Worm (Caenorhabditis elegans) whole organism, midembryonic: ENCODE measurements around the gene sre-14.

Source experiments
- T22C8.4 ChIP-seq: fragments of 200-800 bp; sonication (Bioruptor generic); IDR thresholded peaks from 2 replicates; pipeline ENCODE4 v1.3.6; 2022; ENCODE audit warnings: missing genetic modification characterization, missing compliant biosample characterization
- cog-1 ChIP-seq: sonication (generic microtip); optimal IDR thresholded peaks from 2 replicates; lab custom pipeline; 2016; ENCODE audit warnings: missing genetic modification characterization, missing compliant biosample characterization
- flt-1 ChIP-seq: fragments of 200-800 bp; sonication (Bioruptor generic); IDR thresholded peaks from 2 replicates; pipeline ENCODE4 v1.3.6; 2022; ENCODE audit warnings: missing genetic modification characterization, missing compliant biosample characterization
- klf-2 ChIP-seq: fragments of 200-800 bp; sonication (Bioruptor generic); conservative IDR thresholded peaks from 2 replicates; pipeline ENCODE4 v1.3.6; 2022; ENCODE audit warnings: missing genetic modification reagents, missing genetic modification characterization, missing compliant biosample characterization
- med-1 ChIP-seq: sonication (generic microtip); optimal IDR thresholded peaks from 2 replicates; lab custom pipeline; 2017; ENCODE audit warnings: missing genetic modification characterization, mild to moderate bottlenecking, missing compliant biosample characterization, antibody characterized with exemption, missing genetic modification reagents; ENCODE audit not compliant: insufficient read depth
- ref-1 ChIP-seq: fragments of 200-800 bp; sonication (Bioruptor generic); conservative IDR thresholded peaks from 2 replicates; pipeline ENCODE4 v1.3.6; 2022; ENCODE audit warnings: missing genetic modification reagents, missing genetic modification characterization, missing compliant biosample characterization
- tab-1 ChIP-seq: fragments of 200-800 bp; sonication (Bioruptor generic); IDR thresholded peaks from 2 replicates; pipeline ENCODE4 v1.3.6; 2022; ENCODE audit warnings: missing genetic modification characterization, missing compliant biosample characterization
- ztf-23 ChIP-seq: fragments of 200-800 bp; sonication (Bioruptor generic); IDR thresholded peaks from 2 replicates; pipeline ENCODE4 v1.3.6; 2022; ENCODE audit warnings: missing genetic modification reagents, missing genetic modification characterization, missing compliant biosample characterization
- ztf-29 ChIP-seq: fragments of 200-800 bp; sonication (Bioruptor generic); IDR thresholded peaks from 2 replicates; pipeline ENCODE4 v1.3.6; 2022; ENCODE audit warnings: missing genetic modification reagents, missing genetic modification characterization, missing compliant biosample characterization

Gene sre-14

DNA sequence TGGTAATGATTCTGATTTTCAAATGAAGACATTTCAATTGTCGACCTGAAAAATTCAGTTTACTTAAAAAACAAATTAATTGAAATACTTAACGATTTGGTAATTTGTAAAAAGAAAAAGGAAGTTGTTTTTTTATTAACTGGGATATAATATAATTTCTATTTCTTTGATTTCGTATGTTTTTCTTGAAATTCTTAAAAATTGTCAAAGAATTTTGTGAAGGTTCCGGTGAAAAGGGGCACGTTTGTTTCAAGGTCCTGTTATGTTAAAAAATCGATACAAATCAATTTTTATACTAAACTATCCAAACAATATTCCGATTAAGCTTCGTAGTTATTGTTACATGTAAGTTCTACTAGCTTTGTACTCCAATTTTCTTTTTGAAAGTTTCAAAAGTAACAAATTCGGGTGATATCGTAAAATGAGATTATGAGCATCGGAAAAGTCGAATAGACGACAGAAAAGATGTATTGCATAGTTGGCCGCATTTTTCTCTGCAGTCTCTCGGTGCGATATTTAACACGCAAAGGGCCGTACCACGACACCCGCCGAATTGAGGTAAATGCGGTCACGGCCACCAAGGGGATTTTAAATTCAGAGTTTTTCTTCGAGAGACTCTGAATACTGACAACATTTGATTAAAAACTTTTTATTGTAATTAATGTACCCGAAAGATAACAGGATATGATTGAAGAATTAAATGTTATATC lies 1.9 kb downstream of the sre-14 start, which contains the start of gene Y39C12A.9:
Y39C12A.9 (minus strand) TSS at position 51 of the 710 bp plus-strand sequence.
- TF ChIP-seq tab-1 (GFP tag; lab: Robert Waterston, UW) = no peak
- no peak for TF ChIP-seq klf-2 (GFP tag; lab: Robert Waterston, UW)
- no peak for TF ChIP-seq med-1 (GFP tag; lab: Kevin White, UChicago)
- no peak for TF ChIP-seq ztf-23
- no peak for TF ChIP-seq ref-1 (GFP tag; lab: Robert Waterston, UW)
- no peak for TF ChIP-seq ztf-29 (GFP tag; lab: Robert Waterston, UW)
- no peak for TF ChIP-seq cog-1 (tag; lab: Kevin White, UChicago)
- no peak for TF ChIP-seq T22C8.4
- no peak for TF ChIP-seq flt-1

DNA sequence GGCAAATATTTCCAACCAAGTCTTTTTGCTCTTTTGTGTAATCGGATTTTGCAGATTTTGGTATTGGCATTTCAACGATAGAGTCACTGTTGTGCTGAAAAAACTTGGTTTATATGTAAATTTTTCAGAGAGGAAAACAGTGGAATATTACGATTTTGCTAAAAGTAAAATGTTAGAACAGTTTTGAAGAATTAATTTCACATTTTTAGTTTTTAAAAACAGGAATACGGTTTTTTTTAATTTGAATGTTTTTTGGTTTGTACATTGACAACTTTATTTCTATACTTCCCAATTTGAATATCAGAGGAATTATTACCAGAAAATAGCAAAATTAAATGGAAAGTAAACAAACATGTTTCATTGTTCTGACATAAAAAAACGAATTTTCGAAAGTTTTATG lies 8.7 kb downstream of the sre-14 start, which contains the start of gene dnj-26:
dnj-26 (minus strand) TSS at position 101 of the 400 bp plus-strand sequence.
- TF ChIP-seq T22C8.4 = no peak
- no peak for TF ChIP-seq flt-1
- no peak for TF ChIP-seq tab-1 (GFP tag; lab: Robert Waterston, UW)
- TF ChIP-seq ztf-29 (GFP tag; lab: Robert Waterston, UW) = no peak
- TF ChIP-seq cog-1 (tag; lab: Kevin White, UChicago) = no peak
- TF ChIP-seq med-1 (GFP tag; lab: Kevin White, UChicago) = no peak
- TF ChIP-seq ztf-23 = no peak
- no peak for TF ChIP-seq ref-1 (GFP tag; lab: Robert Waterston, UW)
- TF ChIP-seq klf-2 (GFP tag; lab: Robert Waterston, UW) = no peak

DNA sequence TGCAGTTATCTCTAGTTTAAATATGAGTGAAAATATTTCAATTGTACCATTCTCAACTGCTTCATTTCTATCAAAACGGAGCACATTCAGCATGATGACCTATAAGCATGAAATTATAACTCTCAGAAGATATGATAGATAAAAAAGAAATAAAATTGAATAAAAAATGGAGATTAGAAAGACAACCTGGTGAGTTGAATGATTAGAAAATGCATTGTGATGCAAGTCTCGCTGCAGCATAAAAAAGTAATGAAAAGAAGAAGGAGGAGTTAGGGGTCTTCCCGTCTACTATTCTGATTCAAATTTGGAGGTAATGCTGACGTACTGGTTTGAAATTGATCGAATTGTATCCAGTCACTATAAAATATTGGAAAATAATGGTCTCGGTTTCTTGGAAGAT lies 16.5 kb downstream of the sre-14 start, which contains the start of gene sre-15:
sre-15 (minus strand) TSS at position 101 of the 400 bp plus-strand sequence.
- TF ChIP-seq med-1 (GFP tag; lab: Kevin White, UChicago) = no peak

DNA sequence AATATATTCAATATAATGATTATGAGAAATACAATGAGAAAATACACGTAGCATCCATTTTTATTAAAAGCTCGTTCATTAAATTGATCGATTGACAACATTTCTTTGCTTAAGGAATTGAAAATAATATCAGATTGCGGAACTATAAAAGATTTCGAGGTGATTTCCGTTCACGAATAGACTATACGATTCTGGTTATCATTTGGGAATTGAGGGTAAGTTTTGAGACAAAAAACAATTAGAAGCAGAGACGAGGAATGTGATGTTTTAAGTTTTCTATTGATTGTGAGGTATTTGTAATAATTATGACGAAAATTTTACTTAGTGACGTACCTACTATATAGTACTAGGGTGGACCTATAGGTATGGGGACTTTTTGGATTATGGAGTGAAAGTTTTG lies 22.4 kb downstream of the sre-14 start, which contains the start of gene sre-19:
sre-19 (minus strand) TSS at position 101 of the 400 bp plus-strand sequence.
- TF ChIP-seq T22C8.4 (no peak), tab-1 (GFP tag; lab: Robert Waterston, UW) (no peak)

DNA sequence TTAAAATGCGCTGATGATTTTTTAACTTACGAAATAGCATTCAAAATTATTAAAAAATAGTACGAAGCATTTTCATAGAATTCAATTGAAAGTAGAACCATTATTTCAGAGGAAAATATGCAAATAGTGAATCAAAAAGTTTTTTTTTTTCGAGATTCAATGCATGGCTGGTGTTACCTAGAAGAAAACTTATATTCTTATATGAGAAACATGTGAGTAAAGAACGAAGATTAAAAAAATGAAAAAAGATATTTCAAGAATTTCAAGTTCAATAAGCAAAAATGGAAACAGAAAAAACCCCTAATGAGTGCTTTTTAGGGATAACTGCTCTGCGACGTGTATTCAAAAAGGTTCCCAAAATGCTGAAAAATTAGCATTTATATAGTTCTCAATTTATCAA lies 25.2 kb downstream of the sre-14 start, which contains the start of gene sre-16:
sre-16 (minus strand) TSS at position 101 of the 400 bp plus-strand sequence.
- TF ChIP-seq cog-1 (tag; lab: Kevin White, UChicago) (no peak), med-1 (GFP tag; lab: Kevin White, UChicago) (no peak), T22C8.4 (no peak), ref-1 (GFP tag; lab: Robert Waterston, UW) (no peak), flt-1 (no peak), ztf-29 (GFP tag; lab: Robert Waterston, UW) (no peak), tab-1 (GFP tag; lab: Robert Waterston, UW) (no peak), klf-2 (GFP tag; lab: Robert Waterston, UW) (no peak), ztf-23 (no peak)

DNA sequence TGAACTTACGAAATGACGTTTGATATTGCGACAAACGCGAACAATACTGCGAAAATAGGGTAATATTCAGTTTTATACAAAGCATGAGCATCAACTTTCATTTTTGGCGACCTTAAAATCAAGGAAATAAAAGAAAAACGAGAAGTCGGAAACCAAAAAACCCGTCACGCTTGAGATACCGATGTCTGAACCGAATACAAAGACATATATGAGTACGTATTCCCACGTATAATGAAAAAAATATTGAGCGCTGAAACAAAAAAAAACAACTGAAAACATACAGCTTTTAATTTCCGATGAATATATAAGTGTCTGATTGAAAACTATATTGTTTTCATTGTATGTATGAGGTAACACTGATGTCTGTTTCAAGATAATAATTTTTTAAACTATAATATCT lies 31.6 kb downstream of the sre-14 start, which contains the start of gene sre-18:
sre-18 (minus strand) TSS at position 101 of the 400 bp plus-strand sequence.
- TF ChIP-seq ref-1 (GFP tag; lab: Robert Waterston, UW) (no peak), tab-1 (GFP tag; lab: Robert Waterston, UW) (no peak)

DNA sequence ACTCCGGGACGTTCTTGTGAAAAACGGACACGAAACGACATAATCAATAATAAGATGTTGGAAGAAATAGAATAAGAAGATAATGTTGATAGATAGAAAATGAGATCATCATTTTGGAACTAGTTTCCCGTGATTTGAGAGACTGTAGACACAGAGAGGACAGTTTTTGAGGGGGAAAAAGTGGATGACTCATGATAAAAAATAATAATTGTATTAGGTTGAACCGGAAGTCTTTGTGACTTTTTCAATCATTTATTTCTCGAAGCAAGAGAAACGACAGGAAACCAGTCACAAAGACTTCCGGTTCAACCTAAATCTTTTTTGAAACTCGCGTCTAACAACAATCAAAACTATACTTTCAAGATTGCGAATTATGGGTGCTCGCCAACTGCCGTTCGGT lies 34.2 kb downstream of the sre-14 start, which contains the start of gene mlt-3:
mlt-3 (minus strand) TSS at position 101 of the 400 bp plus-strand sequence.
- TF ChIP-seq med-1 (GFP tag; lab: Kevin White, UChicago) = no peak
- TF ChIP-seq ztf-29 (GFP tag; lab: Robert Waterston, UW) = no peak
- no peak for TF ChIP-seq ref-1 (GFP tag; lab: Robert Waterston, UW)
- no peak for TF ChIP-seq T22C8.4
- no peak for TF ChIP-seq tab-1 (GFP tag; lab: Robert Waterston, UW)
- no peak for TF ChIP-seq klf-2 (GFP tag; lab: Robert Waterston, UW)
- no peak for TF ChIP-seq flt-1

DNA sequence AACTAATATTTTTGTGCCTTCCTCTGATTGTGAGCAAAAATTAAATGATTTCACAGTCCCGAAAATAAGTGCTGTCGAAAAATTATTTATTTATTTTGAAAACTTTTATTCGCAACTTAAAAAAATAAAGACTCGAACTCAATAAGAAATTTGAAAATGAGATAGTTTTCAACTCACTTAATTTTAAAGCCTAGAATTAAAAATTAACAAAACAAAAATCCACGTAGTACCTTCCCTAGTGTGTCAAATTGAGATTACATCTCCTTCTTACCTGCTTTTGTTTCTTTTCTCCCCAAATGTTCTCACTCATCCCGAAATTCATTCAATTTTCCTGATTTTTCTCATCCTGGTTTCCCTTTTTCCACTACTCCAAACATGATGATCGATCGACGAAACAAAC lies 41.9 kb downstream of the sre-14 start, which contains the start of gene F35G2.5:
F35G2.5 (plus strand) TSS at position 301 of the 400 bp plus-strand sequence.
- TF ChIP-seq ztf-23 = no peak
- no peak for TF ChIP-seq ztf-29 (GFP tag; lab: Robert Waterston, UW)
- TF ChIP-seq flt-1 = no peak
- no peak for TF ChIP-seq med-1 (GFP tag; lab: Kevin White, UChicago)
- TF ChIP-seq ref-1 (GFP tag; lab: Robert Waterston, UW) = no peak
- TF ChIP-seq T22C8.4 = no peak
- no peak for TF ChIP-seq cog-1 (tag; lab: Kevin White, UChicago)
- TF ChIP-seq klf-2 (GFP tag; lab: Robert Waterston, UW) = no peak
- TF ChIP-seq tab-1 (GFP tag; lab: Robert Waterston, UW) = no peak

DNA sequence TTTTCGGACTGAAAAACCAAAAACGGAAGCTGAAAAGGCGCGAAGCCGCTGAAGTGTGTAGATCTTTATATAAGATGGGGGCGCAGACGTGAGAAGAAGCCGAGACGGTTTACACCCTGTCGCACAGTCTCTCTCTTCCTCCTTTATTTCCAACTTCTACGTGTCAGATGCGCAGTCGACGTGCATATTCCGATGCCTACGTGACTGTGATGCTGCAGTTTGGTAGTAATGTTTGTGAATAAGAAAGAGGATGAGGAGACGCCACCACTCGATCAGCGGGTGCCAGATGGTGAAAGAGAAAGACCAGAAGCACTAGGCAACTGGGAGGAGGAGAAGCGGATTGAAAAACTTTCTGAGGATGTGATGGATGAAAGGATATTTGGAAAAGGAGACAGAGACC lies 43.0 kb downstream of the sre-14 start:
- TF ChIP-seq T22C8.4 = no peak

DNA sequence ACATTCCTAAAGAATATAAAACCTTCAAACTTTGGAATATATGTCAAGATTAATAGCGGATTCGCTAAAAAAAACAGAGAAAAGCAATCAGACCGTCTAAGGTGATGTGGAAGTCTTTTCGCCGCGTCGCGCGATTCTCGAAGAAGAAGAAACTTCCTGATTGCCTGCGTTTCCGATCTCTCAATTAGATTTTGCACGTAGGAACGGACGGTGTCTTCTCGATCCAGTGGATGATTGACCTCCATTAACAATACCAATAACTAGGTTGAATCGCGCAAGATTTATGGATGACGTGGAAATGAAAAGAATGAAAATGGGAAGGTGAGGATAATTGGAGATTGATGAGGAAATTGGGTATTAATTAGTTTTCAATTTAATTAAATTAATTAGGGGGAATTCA lies 44.1 kb downstream of the sre-14 start:
- TF ChIP-seq tab-1 (GFP tag; lab: Robert Waterston, UW) (no peak), med-1 (GFP tag; lab: Kevin White, UChicago) (no peak), flt-1 (no peak), ztf-23 (no peak), klf-2 (GFP tag; lab: Robert Waterston, UW) (no peak), ref-1 (GFP tag; lab: Robert Waterston, UW) (no peak), T22C8.4 (no peak), ztf-29 (GFP tag; lab: Robert Waterston, UW) (no peak), cog-1 (tag; lab: Kevin White, UChicago) (no peak)
